Fruit fly (Drosophila melanogaster): ENCODE measurements around the gene pcx.

The pcx gene

DNA sequence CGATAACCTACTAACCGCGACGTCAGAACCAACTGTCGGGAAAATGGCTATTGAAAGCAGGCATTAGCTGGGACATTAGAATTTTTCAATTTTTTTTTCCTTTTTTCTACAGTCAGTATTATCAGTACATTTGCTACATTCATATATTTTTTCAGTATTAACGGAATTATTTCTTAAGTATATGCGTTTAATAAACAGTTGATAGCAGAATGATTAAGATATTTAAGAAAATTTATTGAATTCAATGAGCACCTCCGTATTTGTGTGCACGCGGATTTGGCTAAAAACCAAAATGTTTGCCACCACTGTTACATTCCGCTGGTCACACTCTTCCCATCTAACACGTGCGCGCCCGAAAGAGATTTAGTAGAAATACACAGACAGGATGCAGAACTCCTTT is 37.4 kb downstream of the pcx start, which contains the start of the genes temp and CG3071 (continued):
- TF ChIP-seq CG42726 (GFP tag; IDR thresholded peaks at IDR 0.05; ENCODE audit: partially characterized antibody): no peak
- TF ChIP-seq D (optimal IDR thresholded peaks at IDR 0.05): no peak
- TF ChIP-seq D (GFP tag; optimal IDR thresholded peaks at IDR 0.05): peak; percentile 23
- no peak for TF ChIP-seq mirr (GFP tag; optimal IDR thresholded peaks at IDR 0.05)
- no peak for TF ChIP-seq CG5953 (GFP tag; IDR thresholded peaks at IDR 0.05)
- peak; percentile 70 for TF ChIP-seq CG9817 (tag; optimal IDR thresholded peaks at IDR 0.05)
- no peak for TF ChIP-seq btn (GFP tag; optimal IDR thresholded peaks at IDR 0.05)
- TF ChIP-seq ftz-f1 (GFP tag; optimal IDR thresholded peaks at IDR 0.05): no peak
- TF ChIP-seq gcm2 (GFP tag; optimal IDR thresholded peaks at IDR 0.05): no peak
- TF ChIP-seq CG18262 (tag; optimal IDR thresholded peaks at IDR 0.05): peak; percentile 61
- TF ChIP-seq CG14860 (GFP tag; IDR thresholded peaks at IDR 0.05; ENCODE audit: partially characterized antibody): no peak
- TF ChIP-seq MBD-R2 (GFP tag; IDR thresholded peaks at IDR 0.05): peak; percentile 76
- peak; percentile 69 for TF ChIP-seq pum (GFP tag; optimal IDR thresholded peaks at IDR 0.05)
- TF ChIP-seq nerfin-1 (tag; optimal IDR thresholded peaks at IDR 0.05): peak; percentile 56
- TF ChIP-seq Fer3 (tag; optimal IDR thresholded peaks at IDR 0.05): peak; percentile 21
- TF ChIP-seq CG10959 (GFP tag; IDR thresholded peaks at IDR 0.05): no peak
- TF ChIP-seq CG34376 (GFP tag; optimal IDR thresholded peaks at IDR 0.05): peak; percentile 64
- TF ChIP-seq chif (GFP tag; optimal IDR thresholded peaks at IDR 0.05): peak; percentile 27 to 50
- peak; percentile 81 for TF ChIP-seq CG12391 (tag; optimal IDR thresholded peaks at IDR 0.05)
- no peak for TF ChIP-seq Opbp (GFP tag; IDR thresholded peaks at IDR 0.05; ENCODE audit: partially characterized antibody)
- peak; percentile 43 for TF ChIP-seq CG8388 (GFP tag; optimal IDR thresholded peaks at IDR 0.05)
- peak; percentile 72 for TF ChIP-seq phol (tag; optimal IDR thresholded peaks at IDR 0.05)
- TF ChIP-seq Blimp-1 (GFP tag; optimal IDR thresholded peaks at IDR 0.05): no peak
- no peak for TF ChIP-seq CG4854 (GFP tag; optimal IDR thresholded peaks at IDR 0.05)
- no peak for TF ChIP-seq CG7271 (tag; optimal IDR thresholded peaks at IDR 0.05)
- peak in 1 of 3 experiments; percentile 70 for TF ChIP-seq lola (GFP tag; optimal IDR thresholded peaks at IDR 0.05)
- peak; percentile 67 for TF ChIP-seq CG9437 (GFP tag; optimal IDR thresholded peaks at IDR 0.05)
- peak; percentile 2 for TF ChIP-seq CG17359 (tag; optimal IDR thresholded peaks at IDR 0.05)
- TF ChIP-seq pan (optimal IDR thresholded peaks at IDR 0.05): no peak
- TF ChIP-seq pan (GFP tag; optimal IDR thresholded peaks at IDR 0.05 in 1 of 2, IDR thresholded peaks at IDR 0.05 in 1 of 2): peak in 1 of 2 experiments; percentile 39
- TF ChIP-seq CG30403 (GFP tag; optimal IDR thresholded peaks at IDR 0.05): peak; percentile 88
- peak; percentile 70 for TF ChIP-seq lilli (GFP tag; optimal IDR thresholded peaks at IDR 0.05)
- TF ChIP-seq Atf3 (GFP tag; optimal IDR thresholded peaks at IDR 0.05): peak; percentile 36
- TF ChIP-seq Kr (GFP tag; optimal IDR thresholded peaks at IDR 0.05): no peak
- TF ChIP-seq CG3407 (GFP tag; optimal IDR thresholded peaks at IDR 0.05): no peak
- peak; percentile 82 for TF ChIP-seq twi (tag; optimal IDR thresholded peaks at IDR 0.05)
- peak; percentile 36 for TF ChIP-seq CG11723 (GFP tag; optimal IDR thresholded peaks at IDR 0.05)
- TF ChIP-seq Oli (tag; optimal IDR thresholded peaks at IDR 0.05): peak; percentile 61
- no peak for TF ChIP-seq CG10321 (GFP tag; IDR thresholded peaks at IDR 0.05)
- TF ChIP-seq cg (GFP tag; optimal IDR thresholded peaks at IDR 0.05): no peak
- TF ChIP-seq Tbp (GFP tag; optimal IDR thresholded peaks at IDR 0.05): peak; percentile 96
- peak; percentile 83 for TF ChIP-seq CoRest (tag; optimal IDR thresholded peaks at IDR 0.05)
- TF ChIP-seq nau (GFP tag; optimal IDR thresholded peaks at IDR 0.05): no peak
- no peak for TF ChIP-seq Doc3 (GFP tag; IDR thresholded peaks at IDR 0.05; ENCODE audit: partially characterized antibody)
- peak; percentile 50 for TF ChIP-seq CG8944 (GFP tag; optimal IDR thresholded peaks at IDR 0.05)
- TF ChIP-seq Camta (GFP tag; optimal IDR thresholded peaks at IDR 0.05): peak; percentile 56
- TF ChIP-seq fd102C (GFP tag; optimal IDR thresholded peaks at IDR 0.05): no peak
- no peak for TF ChIP-seq CG1792 (GFP tag; optimal IDR thresholded peaks at IDR 0.05)
- no peak for TF ChIP-seq CG17612 (GFP tag; IDR thresholded peaks at IDR 0.05)
- no peak for TF ChIP-seq inv (GFP tag; IDR thresholded peaks at IDR 0.05; ENCODE audit: partially characterized antibody)
- TF ChIP-seq CG43689 (GFP tag; IDR thresholded peaks at IDR 0.05): no peak
